Fruit fly (Drosophila melanogaster) Kc167 (cell line): ENCODE measurements around the gene ebd1.

Source experiments
- Myc ChIP-seq: fragments of >200 bp; optimal IDR thresholded peaks from 2 replicates; lab custom pipeline; 2017; ENCODE audit warnings: missing external identifiers
- Sin3A ChIP-seq: fragments of >200 bp; optimal IDR thresholded peaks from 2 replicates; lab custom pipeline; 2018; ENCODE audit warnings: missing external identifiers
- h ChIP-seq: fragments of >200 bp; optimal IDR thresholded peaks from 3 replicates; lab custom pipeline; 2018; ENCODE audit warnings: missing external identifiers
- insv ChIP-seq: fragments of >200 bp; optimal IDR thresholded peaks from 3 replicates; lab custom pipeline; 2018; ENCODE audit warnings: missing external identifiers
- psq ChIP-seq: fragments of >200 bp; optimal IDR thresholded peaks from 2 replicates; lab custom pipeline; 2017; ENCODE audit warnings: missing external identifiers
- ttk ChIP-seq: sonication (Bioruptor generic); optimal IDR thresholded peaks from 2 replicates; lab custom pipeline; 2017; ENCODE audit warnings: missing external identifiers

ebd1 gene

DNA sequence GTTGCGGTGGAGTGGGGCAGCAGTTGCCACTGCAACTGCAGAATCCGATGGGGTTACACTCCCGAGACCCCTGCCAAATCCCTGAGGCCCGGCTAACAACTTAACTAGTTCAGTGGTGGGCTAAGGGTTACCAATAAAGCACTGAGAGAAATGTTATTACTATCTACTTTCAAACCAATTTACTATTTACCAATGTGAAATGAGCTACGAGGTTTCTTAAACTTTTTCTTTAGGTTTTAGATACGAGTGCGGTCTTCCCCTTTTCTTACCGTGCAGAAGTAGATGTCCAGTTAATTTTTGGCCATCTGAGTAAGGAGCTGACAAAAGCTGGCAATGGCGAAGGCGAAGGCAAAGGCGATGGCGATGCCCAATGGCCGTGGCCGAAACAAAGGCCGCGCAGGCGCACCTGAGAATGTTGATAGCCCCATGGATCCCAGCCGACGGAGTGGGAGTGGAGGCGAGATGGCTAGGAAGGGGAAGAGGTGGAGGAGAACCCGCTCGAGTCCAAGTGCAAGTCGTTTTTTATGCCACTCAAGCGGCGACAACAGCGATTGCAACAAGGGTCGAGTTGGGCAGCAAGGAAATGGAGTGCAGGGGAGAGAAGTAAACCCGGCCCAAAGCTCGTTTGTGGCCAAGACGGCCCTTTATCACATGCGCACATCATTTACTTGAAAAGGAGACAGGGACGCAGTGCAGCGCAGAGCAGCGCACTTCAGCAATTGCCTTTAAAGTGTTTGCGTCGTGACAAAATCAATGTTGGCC lies 24.9 kb downstream of the ebd1 start:
- TF ChIP-seq ttk (lab: Kevin White, UChicago) = no peak
- no peak for TF ChIP-seq psq (lab: Kevin White, UChicago)
- TF ChIP-seq insv (lab: Kevin White, UChicago) = no peak
- no peak for TF ChIP-seq h (lab: Kevin White, UChicago)
- no peak for TF ChIP-seq Sin3A (lab: Kevin White, UChicago)
- TF ChIP-seq Myc (lab: Kevin White, UChicago) = no peak

DNA sequence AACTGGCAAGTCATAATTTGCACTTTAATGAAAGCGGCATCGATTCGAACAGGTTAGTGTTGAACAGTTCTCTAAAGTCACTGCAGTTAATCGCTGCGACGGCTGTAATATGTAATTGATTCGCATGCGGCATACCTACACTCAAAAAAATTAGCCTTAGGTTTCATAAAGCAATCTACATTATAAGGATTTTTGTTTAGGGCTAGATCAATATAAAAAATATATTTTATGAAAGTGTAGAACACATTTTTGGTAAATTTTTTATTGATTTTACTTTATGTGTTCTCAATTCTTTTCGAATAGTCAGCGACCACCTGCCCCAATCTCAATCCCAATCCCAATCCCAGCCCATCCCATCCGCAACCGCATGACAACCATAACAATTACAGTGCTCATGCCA lies 27.1 kb downstream of the ebd1 start:
- TF ChIP-seq insv (lab: Kevin White, UChicago) (no peak), h (lab: Kevin White, UChicago) (no peak), Sin3A (lab: Kevin White, UChicago) (no peak), Myc (lab: Kevin White, UChicago) (no peak), psq (lab: Kevin White, UChicago) (no peak), ttk (lab: Kevin White, UChicago) (no peak)

DNA sequence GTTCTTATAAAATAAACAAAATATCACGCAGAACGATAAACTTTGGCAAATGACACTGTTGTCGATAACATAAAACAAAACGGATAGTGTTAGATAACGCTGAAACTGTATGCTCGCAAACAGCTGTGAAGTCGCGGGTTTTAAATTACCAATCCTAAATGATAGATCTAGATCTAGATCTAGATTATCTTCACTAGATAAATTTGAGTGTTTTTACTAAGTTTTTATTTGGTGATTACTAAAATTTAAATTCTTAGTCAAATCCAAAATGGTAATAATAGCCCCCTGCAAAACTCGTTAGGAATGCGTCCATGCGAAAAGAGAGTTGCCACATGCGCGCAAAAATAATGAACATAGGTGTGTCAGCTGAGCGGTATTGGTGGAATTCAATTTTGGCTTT lies 31.3 kb downstream of the ebd1 start, which contains the start of the genes MED30 and Rev1:
Gene MED30 (minus strand): TSS at position 71 of the 400 bp plus-strand sequence.
Gene Rev1 (plus strand): TSS at position 345 of the 400 bp plus-strand sequence.
- TF ChIP-seq Sin3A (lab: Kevin White, UChicago) = no peak
- TF ChIP-seq h (lab: Kevin White, UChicago) = no peak

DNA sequence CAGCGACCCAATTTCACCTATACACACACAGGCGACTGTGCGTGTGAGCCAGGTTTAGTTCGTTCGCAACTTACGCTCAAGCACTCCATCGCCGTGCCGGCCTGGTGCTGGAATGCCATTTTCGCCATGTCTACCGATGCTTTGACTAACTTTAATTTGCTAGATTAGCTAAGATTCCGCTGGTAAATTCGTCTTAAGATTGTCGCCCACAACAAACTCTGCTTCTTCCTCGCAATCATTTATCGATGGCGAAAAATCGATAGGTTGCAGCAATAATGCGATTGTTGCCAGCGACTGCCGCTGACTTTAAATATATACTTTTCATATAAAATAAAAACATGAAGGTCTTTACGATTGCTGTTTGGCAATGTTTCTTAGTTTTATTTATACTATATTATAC lies 32.7 kb downstream of the ebd1 start, which contains the start of gene CG3402:
Gene CG3402 (minus strand): TSS at position 245 of the 400 bp plus-strand sequence.
- TF ChIP-seq ttk (lab: Kevin White, UChicago) (no peak), insv (lab: Kevin White, UChicago) (no peak), Myc (lab: Kevin White, UChicago) (no peak), Sin3A (lab: Kevin White, UChicago) (no peak), psq (lab: Kevin White, UChicago) (no peak), h (lab: Kevin White, UChicago) (no peak)

DNA sequence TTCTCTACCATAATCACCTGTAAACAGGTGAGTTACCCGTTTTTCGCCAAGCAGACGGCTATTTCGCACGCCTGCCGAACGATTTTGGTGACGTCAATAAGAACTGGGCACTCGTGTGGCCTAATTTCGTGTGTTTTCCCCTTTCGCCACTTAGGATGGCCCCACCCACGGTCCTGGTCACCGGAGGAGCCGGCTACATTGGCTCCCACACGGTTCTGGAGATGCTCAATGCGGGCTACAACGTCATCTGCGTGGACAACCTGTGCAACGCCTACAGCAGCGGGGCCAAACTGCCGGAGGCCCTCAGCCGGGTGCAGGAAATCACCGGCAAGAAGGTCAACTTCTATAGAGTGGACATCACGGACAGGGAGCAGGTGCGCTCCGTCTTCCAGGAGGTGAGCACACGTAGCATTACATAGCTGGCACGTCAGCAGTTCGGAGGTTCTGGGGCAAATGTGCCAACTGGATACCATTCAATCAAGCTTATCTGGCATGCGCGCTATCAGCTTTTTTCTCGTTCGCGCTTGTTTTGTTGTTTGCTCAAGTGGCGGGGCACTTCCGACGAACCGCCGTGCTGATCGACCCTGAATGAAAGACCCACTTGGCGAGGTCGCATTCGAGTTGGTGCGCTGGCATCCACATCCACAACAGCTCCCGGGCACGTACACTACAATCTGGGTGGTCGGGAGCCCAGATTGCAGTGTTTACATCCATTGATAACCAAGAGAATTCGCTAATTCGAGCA lies 36.2 kb downstream of the ebd1 start:
- TF ChIP-seq Myc (lab: Kevin White, UChicago) (no peak), insv (lab: Kevin White, UChicago) (no peak), Sin3A (lab: Kevin White, UChicago) (no peak), psq (lab: Kevin White, UChicago) (no peak), h (lab: Kevin White, UChicago) (no peak), ttk (lab: Kevin White, UChicago) (peak; percentile 97)

DNA sequence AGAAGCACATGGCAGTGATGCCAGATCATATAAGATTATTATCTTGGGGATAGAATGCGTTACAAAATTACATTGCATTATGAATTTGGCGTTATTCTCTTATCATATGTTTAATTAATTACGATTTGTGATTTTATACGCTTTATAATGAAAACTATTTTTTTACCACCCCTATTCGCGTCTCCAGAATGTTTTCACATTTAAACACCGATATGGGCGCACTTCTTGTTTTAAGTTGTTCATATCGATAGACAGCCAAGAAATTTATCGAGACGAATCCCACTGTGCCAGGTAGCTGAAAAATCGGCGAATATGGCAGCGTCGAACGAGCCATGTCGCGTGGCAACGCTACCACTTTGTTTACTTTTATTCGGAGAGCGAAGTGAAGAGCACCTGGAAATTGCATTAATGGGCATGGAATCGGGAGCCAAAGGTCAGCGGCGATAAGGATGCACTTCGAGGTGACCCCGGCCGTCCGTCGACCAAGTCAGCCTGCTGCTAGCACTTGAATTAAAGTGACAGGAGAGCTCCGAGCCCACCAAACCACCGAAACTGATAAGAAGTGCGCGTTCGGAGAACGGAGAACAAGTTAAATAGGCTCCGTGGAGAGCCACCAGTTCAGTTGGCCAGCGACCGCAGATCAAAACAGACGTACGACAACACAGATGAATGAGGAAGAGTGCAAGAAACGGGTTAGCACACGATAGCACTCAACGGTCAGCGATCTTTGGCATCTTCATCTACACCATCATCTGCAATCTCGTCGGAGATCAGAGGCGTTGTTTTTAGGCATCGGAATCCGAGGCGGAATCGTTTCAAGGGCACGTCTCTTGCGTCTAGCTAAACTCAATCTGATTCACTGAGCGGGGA lies 37.0 kb downstream of the ebd1 start, which contains the start of gene Gale:
Gene Gale (plus strand): TSS at position 401 of the 870 bp plus-strand sequence.
- TF ChIP-seq h (lab: Kevin White, UChicago) = no peak
- no peak for TF ChIP-seq Myc (lab: Kevin White, UChicago)
- no peak for TF ChIP-seq Sin3A (lab: Kevin White, UChicago)
- no peak for TF ChIP-seq ttk (lab: Kevin White, UChicago)
- no peak for TF ChIP-seq psq (lab: Kevin White, UChicago)
- TF ChIP-seq insv (lab: Kevin White, UChicago) = no peak

DNA sequence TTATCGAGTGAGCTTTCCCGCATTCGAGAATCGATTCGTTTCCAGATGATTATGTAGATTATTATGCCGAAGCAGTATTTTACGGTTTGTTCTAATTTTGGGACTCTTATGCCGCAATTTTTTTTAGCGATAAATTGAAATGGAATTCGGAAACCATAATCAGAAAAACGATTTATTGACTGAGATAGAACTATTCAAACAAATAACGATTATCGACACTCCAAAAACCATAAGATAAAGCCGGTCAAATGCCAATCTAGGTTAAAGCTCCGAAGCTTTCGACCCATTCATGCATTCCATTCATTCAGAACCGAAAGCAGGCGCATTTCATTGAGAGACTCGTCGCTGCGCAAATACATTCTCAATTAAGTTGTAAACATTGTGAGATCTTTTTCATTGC lies 37.8 kb downstream of the ebd1 start:
- TF ChIP-seq insv (lab: Kevin White, UChicago) (no peak), ttk (lab: Kevin White, UChicago) (no peak), h (lab: Kevin White, UChicago) (no peak), psq (lab: Kevin White, UChicago) (no peak), Sin3A (lab: Kevin White, UChicago) (no peak), Myc (lab: Kevin White, UChicago) (no peak)

DNA sequence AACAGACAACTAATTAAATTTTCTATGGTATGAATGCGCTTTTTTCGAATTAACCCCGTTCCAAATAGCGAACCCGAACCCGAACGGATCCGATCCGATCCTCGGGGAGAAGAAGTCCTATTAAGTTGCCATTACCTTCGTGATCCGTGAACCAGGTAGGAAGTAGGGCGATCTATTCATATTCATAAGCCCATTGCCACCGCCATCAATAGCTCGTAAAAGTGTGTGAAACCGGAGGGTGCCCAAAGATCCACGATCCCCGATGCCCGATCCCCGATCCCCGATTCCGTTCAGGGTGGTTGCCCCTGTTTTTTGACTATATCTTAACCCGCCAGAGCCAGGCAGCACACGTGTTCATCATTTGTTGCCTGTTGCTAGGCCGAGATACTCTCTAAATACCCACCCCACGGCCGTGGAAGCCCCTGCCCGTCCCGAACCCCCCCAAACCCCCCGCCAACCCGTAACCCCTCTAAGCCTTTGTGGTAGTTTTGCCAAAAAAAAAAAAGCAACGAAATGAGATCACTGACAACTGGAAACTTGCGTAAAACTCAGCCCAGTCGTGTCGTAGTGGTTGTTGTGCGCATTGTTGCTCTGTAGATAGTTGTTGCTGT lies 39.8 kb downstream of the ebd1 start:
- TF ChIP-seq Myc (lab: Kevin White, UChicago) (no peak), h (lab: Kevin White, UChicago) (no peak), Sin3A (lab: Kevin White, UChicago) (no peak), psq (lab: Kevin White, UChicago) (no peak), ttk (lab: Kevin White, UChicago) (peak; percentile 18), insv (lab: Kevin White, UChicago) (no peak)

DNA sequence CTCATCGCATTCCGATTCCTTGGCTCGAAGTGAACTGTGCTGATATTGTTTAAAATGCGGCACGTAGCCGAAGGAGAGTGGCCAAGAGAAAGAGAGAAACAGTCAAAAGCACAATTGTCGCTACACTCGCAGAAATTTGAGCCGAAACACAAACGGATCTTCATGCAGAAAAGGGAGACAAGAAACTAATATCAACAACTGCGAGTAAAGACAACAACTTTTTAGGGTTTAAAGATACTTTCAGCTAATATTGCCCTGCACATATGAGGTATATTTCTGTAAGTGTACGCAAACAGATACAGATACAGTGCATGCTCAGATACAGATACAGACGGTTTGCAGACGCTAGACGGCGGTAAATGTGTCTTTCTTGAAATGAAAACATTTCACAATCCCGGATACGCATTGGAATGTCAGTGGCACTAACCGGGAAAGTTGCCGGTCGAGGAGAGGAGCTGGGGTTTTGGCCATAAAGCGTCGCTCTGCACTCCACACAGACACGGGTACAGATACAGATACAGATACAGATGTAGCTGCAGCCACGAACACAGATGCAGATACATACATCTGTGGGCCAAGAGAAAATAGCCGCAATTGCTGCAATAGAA lies 41.1 kb downstream of the ebd1 start:
- TF ChIP-seq Sin3A (lab: Kevin White, UChicago) (no peak), ttk (lab: Kevin White, UChicago) (no peak), h (lab: Kevin White, UChicago) (no peak), Myc (lab: Kevin White, UChicago) (no peak), psq (lab: Kevin White, UChicago) (no peak), insv (lab: Kevin White, UChicago) (no peak)
